Worm (Caenorhabditis elegans) whole organism, L3 larva: ENCODE measurements around the gene figl-1.

Source experiments
- R02D3.7 ChIP-seq: fragments of 150-350 bp; optimal IDR thresholded peaks from 2 replicates; lab custom pipeline; 2014; ENCODE audit warnings: missing biosample characterization, missing genetic modification characterization
- ZK546.5 ChIP-seq: sonication (generic microtip); optimal IDR thresholded peaks from 2 replicates; lab custom pipeline; 2017; ENCODE audit warnings: missing biosample characterization, missing genetic modification characterization
- aly-2 ChIP-seq: fragments of 150-350 bp; optimal IDR thresholded peaks from 2 replicates; lab custom pipeline; 2014; ENCODE audit warnings: missing biosample characterization, missing genetic modification characterization
- ama-1 ChIP-seq: fragments of 150-350 bp; optimal IDR thresholded peaks from 2 replicates; lab custom pipeline; 2018
- ceh-16 ChIP-seq: sonication (generic microtip); optimal IDR thresholded peaks from 2 replicates; lab custom pipeline; 2017; ENCODE audit warnings: missing biosample characterization, missing genetic modification characterization
- egl-27 ChIP-seq: sonication (generic microtip); optimal IDR thresholded peaks from 4 replicates; lab custom pipeline; 2017; ENCODE audit warnings: missing biosample characterization, missing genetic modification reagents, missing genetic modification characterization
- elt-1 ChIP-seq: fragments of 150-350 bp; optimal IDR thresholded peaks from 2 replicates; lab custom pipeline; 2014; ENCODE audit warnings: missing biosample characterization, missing genetic modification characterization
- elt-2 ChIP-seq: sonication (generic microtip); optimal IDR thresholded peaks from 2 replicates; lab custom pipeline; 2016; ENCODE audit warnings: missing genetic modification reagents, mild to moderate bottlenecking, missing genetic modification characterization, missing compliant biosample characterization
- elt-3 ChIP-seq, 3 experiments: fragments of 150-350 bp in 1 of 3; sonication (generic microtip) in 2 of 3; optimal IDR thresholded peaks; 2 replicates in 2 of 3; 4 replicates in 1 of 3; lab custom pipeline; 2014 to 2017; ENCODE audit warnings: missing biosample characterization in 3 of 3, missing genetic modification characterization in 3 of 3
- eor-1 ChIP-seq, 2 experiments: fragments of 150-350 bp; optimal IDR thresholded peaks; 2 replicates each; lab custom pipeline; 2014 to 2018; ENCODE audit warnings: missing biosample characterization in 2 of 2, missing genetic modification characterization in 2 of 2
- fkh-10 ChIP-seq: sonication (generic microtip); optimal IDR thresholded peaks from 2 replicates; lab custom pipeline; 2017; ENCODE audit warnings: missing biosample characterization, missing genetic modification reagents, missing genetic modification characterization
- fkh-2 ChIP-seq: fragments of 150-350 bp; optimal IDR thresholded peaks from 2 replicates; lab custom pipeline; 2014; ENCODE audit warnings: missing biosample characterization, missing genetic modification reagents, missing genetic modification characterization
- fos-1 ChIP-seq: fragments of 150-350 bp; optimal IDR thresholded peaks from 2 replicates; lab custom pipeline; 2014; ENCODE audit warnings: missing biosample characterization, missing genetic modification characterization
- lin-15B ChIP-seq: fragments of 150-350 bp; optimal IDR thresholded peaks from 2 replicates; lab custom pipeline; 2014; ENCODE audit warnings: missing biosample characterization, missing genetic modification characterization
- lin-39 ChIP-seq: fragments of 150-350 bp; optimal IDR thresholded peaks from 2 replicates; lab custom pipeline; 2018; ENCODE audit warnings: missing biosample characterization, missing genetic modification reagents, missing genetic modification characterization
- mdl-1 ChIP-seq: fragments of 150-350 bp; optimal IDR thresholded peaks from 2 replicates; lab custom pipeline; 2014; ENCODE audit warnings: missing biosample characterization, missing genetic modification characterization
- nfya-1 ChIP-seq: sonication (generic microtip); optimal IDR thresholded peaks from 2 replicates; lab custom pipeline; 2017; ENCODE audit warnings: missing genetic modification characterization, mild to moderate bottlenecking, missing compliant biosample characterization, antibody characterized with exemption, moderate library complexity; ENCODE audit not compliant: insufficient read depth
- nhr-11 ChIP-seq: fragments of 150-350 bp; optimal IDR thresholded peaks from 2 replicates; lab custom pipeline; 2014; ENCODE audit warnings: missing biosample characterization, missing genetic modification characterization
- nhr-23 ChIP-seq: fragments of 150-350 bp; optimal IDR thresholded peaks from 2 replicates; lab custom pipeline; 2014; ENCODE audit warnings: missing biosample characterization, missing genetic modification reagents, missing genetic modification characterization
- nhr-25 ChIP-seq: sonication (generic microtip); optimal IDR thresholded peaks from 2 replicates; lab custom pipeline; 2017; ENCODE audit warnings: missing biosample characterization, missing genetic modification characterization
- nhr-28 ChIP-seq: fragments of 150-350 bp; optimal IDR thresholded peaks from 2 replicates; lab custom pipeline; 2014; ENCODE audit warnings: missing biosample characterization, missing genetic modification characterization
- nhr-76 ChIP-seq: fragments of 150-350 bp; sonication (generic microtip); optimal IDR thresholded peaks from 5 replicates; lab custom pipeline; 2014; ENCODE audit warnings: missing biosample characterization, missing genetic modification characterization
- pha-4 ChIP-seq: fragments of 150-350 bp; optimal IDR thresholded peaks from 2 replicates; lab custom pipeline; 2014; ENCODE audit warnings: missing biosample characterization, missing genetic modification reagents, missing genetic modification characterization
- unc-39 ChIP-seq: sonication (generic microtip); optimal IDR thresholded peaks from 4 replicates; lab custom pipeline; 2017; ENCODE audit warnings: missing biosample characterization, missing genetic modification characterization
- unc-62 ChIP-seq: fragments of 150-350 bp; sonication (generic microtip); optimal IDR thresholded peaks from 4 replicates; lab custom pipeline; 2014; ENCODE audit warnings: missing biosample characterization, missing genetic modification reagents, missing genetic modification characterization
- zag-1 ChIP-seq: fragments of 150-350 bp; optimal IDR thresholded peaks from 2 replicates; lab custom pipeline; 2014; ENCODE audit warnings: missing biosample characterization, missing genetic modification characterization
- ztf-11 ChIP-seq: fragments of 150-350 bp; optimal IDR thresholded peaks from 2 replicates; lab custom pipeline; 2014; ENCODE audit warnings: missing biosample characterization, missing genetic modification characterization
- ztf-4 ChIP-seq: fragments of 150-350 bp; optimal IDR thresholded peaks from 2 replicates; lab custom pipeline; 2014; ENCODE audit warnings: missing biosample characterization, missing genetic modification characterization

Gene figl-1

ce11 chrV:4330820-4331219 is 15.0 kb downstream of the figl-1 start:
- no peak for TF ChIP-seq mdl-1
- no peak for TF ChIP-seq ama-1 (lab: Kevin White, UChicago)
- TF ChIP-seq egl-27 (tag; lab: Kevin White, UChicago) = no peak
- TF ChIP-seq nhr-25 (tag; lab: Kevin White, UChicago) = no peak
- TF ChIP-seq nfya-1 (tag; lab: Kevin White, UChicago) = no peak
- TF ChIP-seq ztf-11 (tag; lab: Kevin White, UChicago) = no peak
- TF ChIP-seq nhr-76 (tag; lab: Kevin White, UChicago) = no peak
- no peak for TF ChIP-seq ZK546.5 (tag; lab: Kevin White, UChicago)

ce11 chrV:4326841-4327240 is 19.0 kb downstream of the figl-1 start, which contains the start of gene D2063.1:
Gene D2063.1 (plus strand): TSS chrV:4327121.
- TF ChIP-seq zag-1 (tag; lab: Kevin White, UChicago) = no peak
- peak; percentile 51 for TF ChIP-seq nhr-11 (tag; lab: Kevin White, UChicago)

- TF ChIP-seq R02D3.7 = no peak
- TF ChIP-seq pha-4 (tag; lab: Kevin White, UChicago) = peak; percentile 56
These were observed 20.4 kb downstream of the figl-1 start, which contains the start of gene nhr-125 for ce11 chrV:4325415-4325814. Gene nhr-125 (minus strand): TSS chrV:4325515.

ce11 chrV:4322706-4323105 is 23.1 kb downstream of the figl-1 start, which contains the start of gene R02D1.2:
Gene R02D1.2 (minus strand): TSS chrV:4322806.
- TF ChIP-seq ceh-16 (tag; lab: Kevin White, UChicago) = no peak
- no peak for TF ChIP-seq fos-1 (tag; lab: Kevin White, UChicago)
- no peak for TF ChIP-seq elt-3 (tag; optimal IDR thresholded peaks at IDR 0.05; lab: Kevin White, UChicago)
- no peak for TF ChIP-seq eor-1 (tag; optimal IDR thresholded peaks at IDR 0.05; lab: Kevin White, UChicago)

- TF ChIP-seq lin-15B (tag; lab: Kevin White, UChicago) = no peak
- no peak for TF ChIP-seq unc-62 (GFP tag; lab: Kevin White, UChicago)
- no peak for TF ChIP-seq mdl-1
- no peak for TF ChIP-seq ztf-4
- TF ChIP-seq nhr-11 (tag; lab: Kevin White, UChicago) = no peak
These were observed 25.9 kb downstream of the figl-1 start, which contains the start of gene ZC132.9 for ce11 chrV:4319867-4320266. Gene ZC132.9 (minus strand): TSS chrV:4319967.

- TF ChIP-seq aly-2 (tag; lab: Kevin White, UChicago) = no peak
- no peak for TF ChIP-seq lin-39 (tag; lab: Kevin White, UChicago)
- TF ChIP-seq elt-1 = no peak
- TF ChIP-seq pha-4 (tag; lab: Kevin White, UChicago) = no peak
These were observed 30.7 kb downstream of the figl-1 start, which contains the start of gene srh-192 for ce11 chrV:4315057-4315456. Gene srh-192 (minus strand): TSS chrV:4315157.

- TF ChIP-seq unc-62 (GFP tag; lab: Kevin White, UChicago) (no peak), elt-2 (tag; lab: Kevin White, UChicago) (no peak), ztf-4 (no peak), ama-1 (lab: Kevin White, UChicago) (no peak), fos-1 (tag; lab: Kevin White, UChicago) (no peak), pha-4 (tag; lab: Kevin White, UChicago) (no peak), nhr-11 (tag; lab: Kevin White, UChicago) (no peak), zag-1 (tag; lab: Kevin White, UChicago) (no peak), fkh-10 (GFP tag; lab: Kevin White, UChicago) (no peak), fkh-2 (tag; lab: Kevin White, UChicago) (no peak), nhr-28 (tag; lab: Kevin White, UChicago) (no peak), ceh-16 (tag; lab: Kevin White, UChicago) (no peak), unc-39 (tag; lab: Kevin White, UChicago) (no peak), nhr-23 (tag; lab: Kevin White, UChicago) (no peak)
These were observed 41.6 kb downstream of the figl-1 start for ce11 chrV:4304240-4304639.
